Worm (Caenorhabditis elegans): ENCODE data around the gene nspc-10.

nspc-10 gene

ce11 chrX:12337846-12338490 lies 5.4 kb upstream of the nspc-10 start, which contains the start of gene srd-44:
Gene srd-44 (plus strand): TSS chrX:12338440.
- TF ChIP-seq sox-4 (tag; optimal IDR thresholded peaks at IDR 0.05) (no peak), efl-1 (optimal IDR thresholded peaks at IDR 0.05) (no peak), efl-1 (GFP tag; optimal IDR thresholded peaks at IDR 0.05 in 1 of 2) (peak in 1 of 2 experiments; percentile 58), ztf-11 (tag; optimal IDR thresholded peaks at IDR 0.05) (no peak), C34B4.2 (tag; optimal IDR thresholded peaks at IDR 0.05) (no peak), Y116A8C.19 (tag; optimal IDR thresholded peaks at IDR 0.05; ENCODE audit: borderline replicate concordance) (no peak), nhr-20 (tag; optimal IDR thresholded peaks at IDR 0.05) (peak; percentile 29), nhr-47 (tag; optimal IDR thresholded peaks at IDR 0.05) (peak; percentile 13), nhr-71 (tag; optimal IDR thresholded peaks at IDR 0.05) (peak; percentile 31), unc-98 (GFP tag; IDR thresholded peaks at IDR 0.05) (no peak), nhr-85 (tag) (peak; percentile 40), C16A3.4 (tag; optimal IDR thresholded peaks at IDR 0.05) (peak; percentile 19), nhr-19 (GFP tag; conservative IDR thresholded peaks at IDR 0.05) (0 out of 2 replicates have a peak, but pooled peaks have one; percentile 10), lin-15B (tag; optimal IDR thresholded peaks at IDR 0.05) (no peak), lir-3 (tag; optimal IDR thresholded peaks at IDR 0.05; ENCODE audit: poor library complexity) (peak; percentile 48), ceh-88 (GFP tag; IDR thresholded peaks at IDR 0.05) (no peak), nhr-90 (tag; optimal IDR thresholded peaks at IDR 0.05; ENCODE audit: poor library complexity) (peak; percentile 33), mep-1 (tag; optimal IDR thresholded peaks at IDR 0.05) (no peak), snu-23 (GFP tag; optimal IDR thresholded peaks at IDR 0.05) (peak; percentile 50), unc-30 (tag; optimal IDR thresholded peaks at IDR 0.05) (no peak), fos-1 (tag; optimal IDR thresholded peaks at IDR 0.05) (no peak), mdl-1 (tag; optimal IDR thresholded peaks at IDR 0.05) (no peak)

DNA sequence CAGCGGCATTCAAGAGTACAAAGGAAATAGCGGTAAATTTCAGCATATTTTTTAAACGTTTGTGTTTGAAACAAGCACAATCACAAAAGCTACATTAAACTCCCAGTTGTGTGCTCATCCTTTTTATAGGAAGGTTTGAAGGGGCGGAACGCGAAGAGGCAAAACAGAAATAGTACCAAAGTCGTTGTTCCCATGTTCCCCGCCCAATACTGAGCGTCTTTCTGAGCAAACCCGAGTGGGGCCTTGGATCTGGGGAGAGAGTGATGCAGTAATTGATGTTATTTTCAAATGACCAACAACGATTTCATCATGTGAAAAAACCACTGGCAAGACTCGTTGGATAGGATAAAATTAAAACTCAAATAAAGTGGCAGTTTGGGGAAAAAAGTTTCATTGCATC lies 2.1 kb upstream of the nspc-10 start, which contains the start of gene zig-2:
Gene zig-2 (minus strand): TSS at position 101 of the 400 bp plus-strand sequence.
- no peak for TF ChIP-seq C04F5.9 (tag; optimal IDR thresholded peaks at IDR 0.05)
- TF ChIP-seq nhr-77 (tag; optimal IDR thresholded peaks at IDR 0.05) = no peak
- TF ChIP-seq hlh-4 (tag; optimal IDR thresholded peaks at IDR 0.05) = no peak
- no peak for TF ChIP-seq skn-1 (tag; optimal IDR thresholded peaks at IDR 0.05)
- no peak for TF ChIP-seq tbx-2 (tag; optimal IDR thresholded peaks at IDR 0.05)
- no peak for TF ChIP-seq tlp-1 (tag; optimal IDR thresholded peaks at IDR 0.05)
- no peak for TF ChIP-seq blmp-1 (tag; optimal IDR thresholded peaks at IDR 0.05)
- TF ChIP-seq nhr-47 (tag; optimal IDR thresholded peaks at IDR 0.05) = no peak
- TF ChIP-seq isw-1 (GFP tag; IDR thresholded peaks at IDR 0.05) = no peak
- no peak for TF ChIP-seq hpl-2 (GFP tag; optimal IDR thresholded peaks at IDR 0.05)
- no peak for TF ChIP-seq fos-1 (tag; optimal IDR thresholded peaks at IDR 0.05)
- TF ChIP-seq snpc-4 (tag; optimal IDR thresholded peaks at IDR 0.05) = no peak
- no peak for TF ChIP-seq nhr-76 (tag; optimal IDR thresholded peaks at IDR 0.05)
- TF ChIP-seq xbp-1 (tag; optimal IDR thresholded peaks at IDR 0.05) = no peak

- TF ChIP-seq lin-35 (GFP tag; optimal IDR thresholded peaks at IDR 0.05) (no peak), nhr-12 (tag; optimal IDR thresholded peaks at IDR 0.05) (no peak), nhr-71 (tag; optimal IDR thresholded peaks at IDR 0.05) (no peak), sup-37 (GFP tag; optimal IDR thresholded peaks at IDR 0.05) (no peak), irx-1 (tag; optimal IDR thresholded peaks at IDR 0.05) (no peak), nhr-76 (tag; optimal IDR thresholded peaks at IDR 0.05) (no peak), elt-2 (tag; optimal IDR thresholded peaks at IDR 0.05) (no peak), nhr-84 (tag; optimal IDR thresholded peaks at IDR 0.05) (no peak), isw-1 (GFP tag; IDR thresholded peaks at IDR 0.05) (no peak), alr-1 (tag; optimal IDR thresholded peaks at IDR 0.05; ENCODE audit: borderline replicate concordance) (no peak), skn-1 (tag; optimal IDR thresholded peaks at IDR 0.05) (no peak), C16A3.4 (tag; optimal IDR thresholded peaks at IDR 0.05) (no peak), lir-3 (tag; optimal IDR thresholded peaks at IDR 0.05; ENCODE audit: poor library complexity) (no peak), blmp-1 (tag; optimal IDR thresholded peaks at IDR 0.05) (no peak), pag-3 (tag; optimal IDR thresholded peaks at IDR 0.05; ENCODE audit: borderline replicate concordance, insufficient read depth) (no peak), ets-5 (GFP tag; IDR thresholded peaks at IDR 0.05) (no peak)
These were observed 3.3 kb downstream of the nspc-10 start, which contains the start of gene F42F12.11 for ce11 chrX:12346729-12347128. Gene F42F12.11 (plus strand): TSS chrX:12347029.

Data from whole organism, L1 larva.